Fruit fly (Drosophila melanogaster) Kc167 (cell line): Measurements from ENCODE around the gene lic.

Experiments
- Myc ChIP-seq: fragments of >200 bp; optimal IDR thresholded peaks from 2 replicates; lab custom pipeline; 2017; ENCODE audit warnings: missing external identifiers
- Sin3A ChIP-seq: fragments of >200 bp; optimal IDR thresholded peaks from 2 replicates; lab custom pipeline; 2018; ENCODE audit warnings: missing external identifiers
- h ChIP-seq: fragments of >200 bp; optimal IDR thresholded peaks from 3 replicates; lab custom pipeline; 2018; ENCODE audit warnings: missing external identifiers
- insv ChIP-seq: fragments of >200 bp; optimal IDR thresholded peaks from 3 replicates; lab custom pipeline; 2018; ENCODE audit warnings: missing external identifiers
- psq ChIP-seq: fragments of >200 bp; optimal IDR thresholded peaks from 2 replicates; lab custom pipeline; 2017; ENCODE audit warnings: missing external identifiers
- ttk ChIP-seq: sonication (Bioruptor generic); optimal IDR thresholded peaks from 2 replicates; lab custom pipeline; 2017; ENCODE audit warnings: missing external identifiers

The lic gene

dm6 chrX:13105220-13105619, 14.3 kb downstream of the lic start:
- TF ChIP-seq Sin3A (lab: Kevin White, UChicago) (no peak), ttk (lab: Kevin White, UChicago) (no peak), psq (lab: Kevin White, UChicago) (no peak), insv (no peak), h (lab: Kevin White, UChicago) (no peak), Myc (lab: Kevin White, UChicago) (no peak)

- no peak for TF ChIP-seq Sin3A (lab: Kevin White, UChicago)
- no peak for TF ChIP-seq h (lab: Kevin White, UChicago)
- no peak for TF ChIP-seq ttk (lab: Kevin White, UChicago)
- TF ChIP-seq insv: no peak
- no peak for TF ChIP-seq psq (lab: Kevin White, UChicago)
- no peak for TF ChIP-seq Myc (lab: Kevin White, UChicago)
Measured at dm6 chrX:13108144-13108824, 17.3 kb downstream of the lic start, which contains the start of gene Fer3HCH. Fer3HCH (minus strand) TSS chrX:13108194.

- TF ChIP-seq insv (no peak), ttk (lab: Kevin White, UChicago) (no peak), Myc (lab: Kevin White, UChicago) (no peak), psq (lab: Kevin White, UChicago) (no peak), Sin3A (lab: Kevin White, UChicago) (no peak), h (lab: Kevin White, UChicago) (no peak)
Measured at dm6 chrX:13109583-13110126, 18.7 kb downstream of the lic start.

dm6 chrX:13111832-13112231, 20.9 kb downstream of the lic start:
- TF ChIP-seq insv: no peak
- no peak for TF ChIP-seq Sin3A (lab: Kevin White, UChicago)
- no peak for TF ChIP-seq Myc (lab: Kevin White, UChicago)
- TF ChIP-seq psq (lab: Kevin White, UChicago): no peak
- no peak for TF ChIP-seq ttk (lab: Kevin White, UChicago)

- TF ChIP-seq h (lab: Kevin White, UChicago) (no peak), Myc (lab: Kevin White, UChicago) (no peak), Sin3A (lab: Kevin White, UChicago) (no peak), insv (no peak), psq (lab: Kevin White, UChicago) (no peak), ttk (lab: Kevin White, UChicago) (no peak)
Measured at dm6 chrX:13112238-13112829, 21.4 kb downstream of the lic start, which contains the start of gene Chpf. Chpf (minus strand) TSS chrX:13112462.

dm6 chrX:13113863-13114407, 23.0 kb downstream of the lic start:
- TF ChIP-seq insv (no peak), Myc (lab: Kevin White, UChicago) (no peak), h (lab: Kevin White, UChicago) (no peak), psq (lab: Kevin White, UChicago) (no peak), Sin3A (lab: Kevin White, UChicago) (no peak), ttk (lab: Kevin White, UChicago) (no peak)

dm6 chrX:13114861-13115260, 23.9 kb downstream of the lic start, which contains the start of gene CG42237:
CG42237 (plus strand) TSS chrX:13115131.
- TF ChIP-seq Myc (lab: Kevin White, UChicago) (no peak), Sin3A (lab: Kevin White, UChicago) (no peak), insv (no peak), ttk (lab: Kevin White, UChicago) (no peak), psq (lab: Kevin White, UChicago) (no peak)

- no peak for TF ChIP-seq psq (lab: Kevin White, UChicago)
- no peak for TF ChIP-seq Sin3A (lab: Kevin White, UChicago)
- TF ChIP-seq Myc (lab: Kevin White, UChicago): no peak
- TF ChIP-seq h (lab: Kevin White, UChicago): no peak
- no peak for TF ChIP-seq ttk (lab: Kevin White, UChicago)
- no peak for TF ChIP-seq insv
Measured at dm6 chrX:13116438-13117243, 25.7 kb downstream of the lic start.

dm6 chrX:13125559-13125958, 34.6 kb downstream of the lic start:
- TF ChIP-seq ttk (lab: Kevin White, UChicago) (no peak), h (lab: Kevin White, UChicago) (no peak), insv (no peak), Sin3A (lab: Kevin White, UChicago) (no peak), psq (lab: Kevin White, UChicago) (no peak), Myc (lab: Kevin White, UChicago) (no peak)

- no peak for TF ChIP-seq insv
- no peak for TF ChIP-seq psq (lab: Kevin White, UChicago)
Measured at dm6 chrX:13127973-13128749, 37.2 kb downstream of the lic start.
